Fruit fly (Drosophila melanogaster): Measurements from ENCODE around the gene CG12316.

The CG12316 gene

dm6 chr3L:15158330-15159114, 21.8 kb upstream of the CG12316 start, which contains the start of the genes Msh6 and Prp31:
Gene Msh6, minus strand, starts transcription at chr3L:15158562.
Gene Prp31, plus strand, starts transcription at chr3L:15159100.
- TF ChIP-seq CG11617 (GFP tag; optimal IDR thresholded peaks at IDR 0.05) (peak; percentile 60), Mnt (GFP tag; optimal IDR thresholded peaks at IDR 0.05) (no peak), ovo (GFP tag; optimal IDR thresholded peaks at IDR 0.05) (peak; percentile 13), Clk (GFP tag; optimal IDR thresholded peaks at IDR 0.05) (peak; percentile 22), CG5204 (GFP tag; optimal IDR thresholded peaks at IDR 0.05) (no peak), cic (GFP tag; optimal IDR thresholded peaks at IDR 0.05) (no peak), CG33017 (tag; optimal IDR thresholded peaks at IDR 0.05) (no peak), CG7045 (GFP tag; optimal IDR thresholded peaks at IDR 0.05) (peak; percentile 67), cnc (optimal IDR thresholded peaks at IDR 0.05) (no peak), CG12768 (GFP tag; optimal IDR thresholded peaks at IDR 0.05) (peak; percentile 58), Crg-1 (GFP tag; optimal IDR thresholded peaks at IDR 0.05) (no peak), pad (GFP tag; optimal IDR thresholded peaks at IDR 0.05) (peak; percentile 48), CG14711 (tag; optimal IDR thresholded peaks at IDR 0.05) (peak; percentile 54), CG7101 (tag; optimal IDR thresholded peaks at IDR 0.05) (peak; percentile 50), tj (GFP tag; optimal IDR thresholded peaks at IDR 0.05) (peak; percentile 30), toe (GFP tag; optimal IDR thresholded peaks at IDR 0.05) (peak; percentile 84), kay (GFP tag; ENCODE audit: borderline replicate concordance) (no peak), bab1 (GFP tag; optimal IDR thresholded peaks at IDR 0.05) (no peak), Hr96 (GFP tag; optimal IDR thresholded peaks at IDR 0.05) (peak; percentile 68), CG1620 (GFP tag; optimal IDR thresholded peaks at IDR 0.05) (peak; percentile 59)

- TF ChIP-seq CG12768 (GFP tag; optimal IDR thresholded peaks at IDR 0.05) = no peak
- no peak for TF ChIP-seq bab1 (GFP tag; optimal IDR thresholded peaks at IDR 0.05)
- TF ChIP-seq Clk (GFP tag; optimal IDR thresholded peaks at IDR 0.05) = no peak
- TF ChIP-seq Crg-1 (GFP tag; optimal IDR thresholded peaks at IDR 0.05) = no peak
- no peak for TF ChIP-seq CG5204 (GFP tag; optimal IDR thresholded peaks at IDR 0.05)
- no peak for TF ChIP-seq pad (GFP tag; optimal IDR thresholded peaks at IDR 0.05)
- TF ChIP-seq cic (GFP tag; optimal IDR thresholded peaks at IDR 0.05) = no peak
- no peak for TF ChIP-seq tj (GFP tag; optimal IDR thresholded peaks at IDR 0.05)
- TF ChIP-seq CG1620 (GFP tag; optimal IDR thresholded peaks at IDR 0.05) = no peak
- TF ChIP-seq CG14711 (tag; optimal IDR thresholded peaks at IDR 0.05) = no peak
- no peak for TF ChIP-seq CG7045 (GFP tag; optimal IDR thresholded peaks at IDR 0.05)
- no peak for TF ChIP-seq cnc (optimal IDR thresholded peaks at IDR 0.05)
- TF ChIP-seq toe (GFP tag; optimal IDR thresholded peaks at IDR 0.05) = no peak
- no peak for TF ChIP-seq Mnt (GFP tag; optimal IDR thresholded peaks at IDR 0.05)
- no peak for TF ChIP-seq kay (GFP tag; ENCODE audit: borderline replicate concordance)
- TF ChIP-seq Hr96 (GFP tag; optimal IDR thresholded peaks at IDR 0.05) = no peak
- TF ChIP-seq ovo (GFP tag; optimal IDR thresholded peaks at IDR 0.05) = no peak
- TF ChIP-seq CG33017 (tag; optimal IDR thresholded peaks at IDR 0.05) = no peak
Observed at dm6 chr3L:15150028-15150427, 13.3 kb upstream of the CG12316 start.

dm6 chr3L:15146643-15147187, 10.0 kb upstream of the CG12316 start, which contains the start of gene FucTA:
Gene FucTA, plus strand, starts transcription at chr3L:15147137.
- TF ChIP-seq CG1620 (GFP tag; optimal IDR thresholded peaks at IDR 0.05) (no peak), tj (GFP tag; optimal IDR thresholded peaks at IDR 0.05) (no peak), ovo (GFP tag; optimal IDR thresholded peaks at IDR 0.05) (peak; percentile 25)

- TF ChIP-seq Clk (GFP tag; optimal IDR thresholded peaks at IDR 0.05) (no peak), Mnt (GFP tag; optimal IDR thresholded peaks at IDR 0.05) (peak; percentile 21), CG7101 (tag; optimal IDR thresholded peaks at IDR 0.05) (no peak), Crg-1 (GFP tag; optimal IDR thresholded peaks at IDR 0.05) (no peak), Hr96 (GFP tag; optimal IDR thresholded peaks at IDR 0.05) (no peak), bab1 (GFP tag; optimal IDR thresholded peaks at IDR 0.05) (no peak), CG1620 (GFP tag; optimal IDR thresholded peaks at IDR 0.05) (peak; percentile 18), kay (GFP tag; ENCODE audit: borderline replicate concordance) (peak; percentile 74), CG33017 (tag; optimal IDR thresholded peaks at IDR 0.05) (no peak), tj (GFP tag; optimal IDR thresholded peaks at IDR 0.05) (peak; percentile 18), CG12768 (GFP tag; optimal IDR thresholded peaks at IDR 0.05) (no peak)
Observed at dm6 chr3L:15143638-15144600, 7.2 kb upstream of the CG12316 start, which contains the start of the genes CG32147 and Pex3. Gene CG32147, minus strand, starts transcription at chr3L:15144059. Gene Pex3, plus strand, starts transcription at chr3L:15144355.

dm6 chr3L:15143108-15143507, 6.4 kb upstream of the CG12316 start:
- TF ChIP-seq CG7045 (GFP tag; optimal IDR thresholded peaks at IDR 0.05) = no peak
- TF ChIP-seq ovo (GFP tag; optimal IDR thresholded peaks at IDR 0.05) = no peak
- no peak for TF ChIP-seq cic (GFP tag; optimal IDR thresholded peaks at IDR 0.05)
- TF ChIP-seq tj (GFP tag; optimal IDR thresholded peaks at IDR 0.05) = no peak
- no peak for TF ChIP-seq CG11617 (GFP tag; optimal IDR thresholded peaks at IDR 0.05)
- no peak for TF ChIP-seq toe (GFP tag; optimal IDR thresholded peaks at IDR 0.05)
- no peak for TF ChIP-seq CG1620 (GFP tag; optimal IDR thresholded peaks at IDR 0.05)
- no peak for TF ChIP-seq Hr96 (GFP tag; optimal IDR thresholded peaks at IDR 0.05)
- no peak for TF ChIP-seq CG12768 (GFP tag; optimal IDR thresholded peaks at IDR 0.05)
- TF ChIP-seq pad (GFP tag; optimal IDR thresholded peaks at IDR 0.05) = no peak
- no peak for TF ChIP-seq Crg-1 (GFP tag; optimal IDR thresholded peaks at IDR 0.05)

Measured in whole organism, adult.